Fruit fly (Drosophila melanogaster): ENCODE data around the gene sog.

Gene sog

DNA sequence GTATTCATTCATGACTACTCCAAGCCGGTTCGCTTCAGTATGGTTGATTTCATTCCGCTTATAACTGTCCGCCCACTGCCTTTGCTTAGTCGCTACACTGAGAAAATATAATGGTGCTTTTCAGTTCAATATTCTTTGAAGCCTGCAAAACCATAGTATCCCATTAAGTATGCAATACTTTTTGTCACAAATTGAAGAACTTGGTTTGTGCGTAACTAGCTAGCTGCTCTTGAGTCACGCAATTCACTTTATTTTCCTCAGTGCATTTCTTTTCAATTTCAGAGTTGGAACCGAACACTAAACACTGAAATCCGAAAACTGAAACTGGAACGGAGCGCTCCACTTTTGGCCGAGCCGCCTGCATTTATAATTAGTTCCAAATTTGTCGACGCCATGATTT, 33.5 kb downstream of the sog start (continued):
- TF ChIP-seq Mes4 (GFP tag; optimal IDR thresholded peaks at IDR 0.05) (peak; percentile 26), CG1832 (GFP tag; optimal IDR thresholded peaks at IDR 0.05) (no peak), CG33557 (GFP tag; optimal IDR thresholded peaks at IDR 0.05) (no peak), nau (GFP tag; optimal IDR thresholded peaks at IDR 0.05) (no peak), slou (GFP tag; optimal IDR thresholded peaks at IDR 0.05) (no peak), bcd (GFP tag; optimal IDR thresholded peaks at IDR 0.05) (peak; percentile 47), CG4424 (GFP tag; optimal IDR thresholded peaks at IDR 0.05) (peak; percentile 52), bsh (GFP tag; optimal IDR thresholded peaks at IDR 0.05) (peak in 1 of 2 experiments; percentile 57), CG8388 (GFP tag; optimal IDR thresholded peaks at IDR 0.05) (peak; percentile 23), schlank (tag; optimal IDR thresholded peaks at IDR 0.05) (peak; percentile 30), CG7357 (GFP tag; IDR thresholded peaks at IDR 0.05) (no peak), CG14014 (GFP tag; IDR thresholded peaks at IDR 0.05) (peak; percentile 57), Adf1 (GFP tag; IDR thresholded peaks at IDR 0.05) (no peak), CG30020 (tag; optimal IDR thresholded peaks at IDR 0.05) (no peak), onecut (GFP tag; IDR thresholded peaks at IDR 0.05) (peak; percentile 54), CG10267 (tag; optimal IDR thresholded peaks at IDR 0.05) (peak; percentile 27), CG9876 (GFP tag; optimal IDR thresholded peaks at IDR 0.05) (no peak), CG7987 (GFP tag; optimal IDR thresholded peaks at IDR 0.05) (no peak), CG3838 (GFP tag; optimal IDR thresholded peaks at IDR 0.05) (no peak), CG2678 (tag; optimal IDR thresholded peaks at IDR 0.05) (peak; percentile 73), dimm (GFP tag; IDR thresholded peaks at IDR 0.05) (no peak), Dek (tag; optimal IDR thresholded peaks at IDR 0.05) (peak; percentile 52), Sry-β (GFP tag; optimal IDR thresholded peaks at IDR 0.05) (no peak), Fer1 (GFP tag; optimal IDR thresholded peaks at IDR 0.05) (peak; percentile 61), zen (tag; optimal IDR thresholded peaks at IDR 0.05) (peak; percentile 31), oc (tag; optimal IDR thresholded peaks at IDR 0.05) (peak; percentile 5), cato (GFP tag; optimal IDR thresholded peaks at IDR 0.05; ENCODE audit: borderline replicate concordance) (no peak), CG2712 (tag; optimal IDR thresholded peaks at IDR 0.05) (peak; percentile 46), tio (GFP tag; optimal IDR thresholded peaks at IDR 0.05) (peak; percentile 2), CG6689 (GFP tag; IDR thresholded peaks at IDR 0.05) (peak; percentile 65), Meics (GFP tag; optimal IDR thresholded peaks at IDR 0.05) (peak; percentile 55), corto (GFP tag; optimal IDR thresholded peaks at IDR 0.05) (no peak), aop (GFP tag; IDR thresholded peaks at IDR 0.05) (no peak), org-1 (GFP tag; optimal IDR thresholded peaks at IDR 0.05) (peak; percentile 30), sug (tag; optimal IDR thresholded peaks at IDR 0.05) (no peak), CG16863 (GFP tag; optimal IDR thresholded peaks at IDR 0.05) (peak; percentile 20), CG11456 (GFP tag; IDR thresholded peaks at IDR 0.05) (peak; percentile 77; the same call in 2 of the 3 replicates), CG8944 (GFP tag; optimal IDR thresholded peaks at IDR 0.05) (peak; percentile 40), CG17912 (GFP tag; optimal IDR thresholded peaks at IDR 0.05) (no peak), gce (GFP tag; IDR thresholded peaks at IDR 0.05) (peak; percentile 61; the same call in 1 of the 3 replicates), peb (GFP tag; IDR thresholded peaks at IDR 0.05) (peak; percentile 38; the same call in 1 of the 2 replicates), CG12659 (GFP tag; optimal IDR thresholded peaks at IDR 0.05) (peak; percentile 42), CG11695 (GFP tag; IDR thresholded peaks at IDR 0.05) (peak; percentile 52; the same call in 1 of the 3 replicates), CrebB (tag; optimal IDR thresholded peaks at IDR 0.05) (no peak), zf30C (GFP tag; optimal IDR thresholded peaks at IDR 0.05) (no peak), lbe (GFP tag; optimal IDR thresholded peaks at IDR 0.05) (no peak), Fer3 (tag; optimal IDR thresholded peaks at IDR 0.05) (peak; percentile 45), CG17829 (tag; optimal IDR thresholded peaks at IDR 0.05) (peak; percentile 48), CG1233 (GFP tag; optimal IDR thresholded peaks at IDR 0.05) (peak; percentile 37), CG30403 (GFP tag; optimal IDR thresholded peaks at IDR 0.05) (peak; percentile 47), E2f2 (GFP tag; IDR thresholded peaks at IDR 0.05) (no peak; the same call in 1 of the 2 replicates)
